Fruit fly (Drosophila melanogaster) whole organism, adult: ENCODE data around the gene CG15865.

Source experiments
- CG11617 ChIP-seq: fragments of 200-800 bp; sonication (Bioruptor generic); optimal IDR thresholded peaks from 2 replicates; lab custom pipeline; 2017; ENCODE audit warnings: mild to moderate bottlenecking, missing biosample characterization, missing genetic modification reagents, missing genetic modification characterization
- CG12768 ChIP-seq: fragments of 200-800 bp; sonication (Bioruptor generic); optimal IDR thresholded peaks from 2 replicates; lab custom pipeline; 2017; ENCODE audit warnings: missing biosample characterization, missing genetic modification characterization, mild to moderate bottlenecking, moderate library complexity, missing genetic modification reagents
- CG14711 ChIP-seq: fragments of 200-800 bp; sonication (Bioruptor generic); optimal IDR thresholded peaks from 2 replicates; lab custom pipeline; 2018; ENCODE audit warnings: missing biosample characterization, mild to moderate bottlenecking, missing genetic modification characterization, moderate library complexity
- CG5204 ChIP-seq: fragments of 200-800 bp; sonication (Bioruptor generic); optimal IDR thresholded peaks from 2 replicates; lab custom pipeline; 2016; ENCODE audit warnings: missing biosample characterization, missing genetic modification characterization
- Clk ChIP-seq: fragments of 200-800 bp; sonication (Bioruptor generic); optimal IDR thresholded peaks from 2 replicates; lab custom pipeline; 2017; ENCODE audit warnings: missing biosample characterization, missing genetic modification characterization
- Mnt ChIP-seq: fragments of 200-800 bp; sonication (Bioruptor generic); optimal IDR thresholded peaks from 2 replicates; lab custom pipeline; 2016; ENCODE audit warnings: missing biosample characterization, mild to moderate bottlenecking, missing genetic modification characterization
- kay ChIP-seq: fragments of 200-800 bp; sonication (Bioruptor generic); peaks from one replicate; lab custom pipeline; 2016; ENCODE audit warnings: missing biosample characterization, missing genetic modification characterization, borderline replicate concordance
- pad ChIP-seq: fragments of 200-800 bp; sonication (Bioruptor generic); optimal IDR thresholded peaks from 3 replicates; lab custom pipeline; 2017; ENCODE audit warnings: missing biosample characterization, missing genetic modification characterization, mild to moderate bottlenecking, moderate library complexity, missing genetic modification reagents
- toe ChIP-seq: fragments of 200-800 bp; sonication (Bioruptor generic); optimal IDR thresholded peaks from 2 replicates; lab custom pipeline; 2016; ENCODE audit warnings: missing biosample characterization, missing genetic modification characterization

DNA sequence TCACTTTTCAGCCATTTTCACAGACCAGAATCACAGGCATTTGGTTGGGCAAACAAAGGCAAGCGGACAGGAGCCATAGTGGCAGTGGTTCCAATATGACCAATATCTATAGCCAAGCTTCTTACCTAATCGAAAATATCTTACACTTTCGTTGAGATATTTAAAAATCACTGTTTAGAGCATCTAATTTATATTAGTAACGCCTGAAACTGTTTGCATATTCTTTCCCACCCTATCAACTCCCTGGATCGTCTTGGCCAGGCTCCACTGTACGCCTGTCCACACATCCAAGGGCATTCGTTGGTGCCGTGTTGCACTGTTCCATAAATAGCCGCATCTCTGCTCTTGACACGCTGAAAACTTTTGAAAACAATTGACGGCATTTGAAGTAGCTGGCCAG, 26.2 kb upstream of the CG15865 start:
- TF ChIP-seq toe (GFP tag; lab: Kevin White, UChicago) (no peak), CG12768 (GFP tag; lab: Kevin White, UChicago) (no peak), pad (no peak), Clk (GFP tag; lab: Kevin White, UChicago) (no peak), Mnt (no peak), kay (GFP tag; lab: Kevin White, UChicago) (no peak), CG5204 (GFP tag; lab: Kevin White, UChicago) (no peak), CG14711 (tag; lab: Kevin White, UChicago) (no peak), CG11617 (GFP tag; lab: Kevin White, UChicago) (no peak)
